Fruit fly (Drosophila melanogaster): ENCODE data around the gene zyd.

The zyd gene

dm6 chrX:23011859-23012258 is 10.8 kb upstream of the zyd start:
- TF ChIP-seq kay (GFP tag; ENCODE audit: borderline replicate concordance): no peak
- TF ChIP-seq CG5204 (GFP tag; optimal IDR thresholded peaks at IDR 0.05): no peak
- TF ChIP-seq Mnt (GFP tag; optimal IDR thresholded peaks at IDR 0.05): no peak
- no peak for TF ChIP-seq toe (GFP tag; optimal IDR thresholded peaks at IDR 0.05)
- no peak for TF ChIP-seq cic (GFP tag; optimal IDR thresholded peaks at IDR 0.05)
- TF ChIP-seq tj (GFP tag; optimal IDR thresholded peaks at IDR 0.05): no peak
- no peak for TF ChIP-seq CG11617 (GFP tag; optimal IDR thresholded peaks at IDR 0.05)
- TF ChIP-seq Crg-1 (GFP tag; optimal IDR thresholded peaks at IDR 0.05): no peak
- TF ChIP-seq Hr96 (GFP tag; optimal IDR thresholded peaks at IDR 0.05): no peak
- TF ChIP-seq CG1620 (GFP tag; optimal IDR thresholded peaks at IDR 0.05): no peak
- no peak for TF ChIP-seq ovo (GFP tag; optimal IDR thresholded peaks at IDR 0.05)
- TF ChIP-seq bab1 (GFP tag; optimal IDR thresholded peaks at IDR 0.05): no peak
- no peak for TF ChIP-seq pad (GFP tag; optimal IDR thresholded peaks at IDR 0.05)
- TF ChIP-seq CG12768 (GFP tag; optimal IDR thresholded peaks at IDR 0.05): no peak
- TF ChIP-seq CG33017 (tag; optimal IDR thresholded peaks at IDR 0.05): no peak
- no peak for TF ChIP-seq Clk (GFP tag; optimal IDR thresholded peaks at IDR 0.05)
- TF ChIP-seq CG14711 (tag; optimal IDR thresholded peaks at IDR 0.05): no peak

dm6 chrX:23013208-23013607 is 9.5 kb upstream of the zyd start, which contains the start of the genes Rab21 and Coa7:
TSS of gene Rab21 (minus strand) at chrX:23013409.
TSS of gene Coa7 (plus strand) at chrX:23013495.
- peak; percentile 53 for TF ChIP-seq CG1620 (GFP tag; optimal IDR thresholded peaks at IDR 0.05)
- TF ChIP-seq Crg-1 (GFP tag; optimal IDR thresholded peaks at IDR 0.05): no peak
- peak; percentile 46 for TF ChIP-seq tj (GFP tag; optimal IDR thresholded peaks at IDR 0.05)
- TF ChIP-seq toe (GFP tag; optimal IDR thresholded peaks at IDR 0.05): peak; percentile 30
- TF ChIP-seq CG11617 (GFP tag; optimal IDR thresholded peaks at IDR 0.05): no peak
- TF ChIP-seq pad (GFP tag; optimal IDR thresholded peaks at IDR 0.05): peak; percentile 47
- TF ChIP-seq bab1 (GFP tag; optimal IDR thresholded peaks at IDR 0.05): peak; percentile 64
- TF ChIP-seq kay (GFP tag; ENCODE audit: borderline replicate concordance): no peak
- TF ChIP-seq cnc (optimal IDR thresholded peaks at IDR 0.05): no peak
- no peak for TF ChIP-seq ovo (GFP tag; optimal IDR thresholded peaks at IDR 0.05)
- TF ChIP-seq CG33017 (tag; optimal IDR thresholded peaks at IDR 0.05): no peak
- peak; percentile 6 for TF ChIP-seq Mnt (GFP tag; optimal IDR thresholded peaks at IDR 0.05)
- TF ChIP-seq CG14711 (tag; optimal IDR thresholded peaks at IDR 0.05): no peak

dm6 chrX:23035766-23036165 is 13.1 kb downstream of the zyd start, which contains the start of gene CG12061:
TSS of gene CG12061 (plus strand) at chrX:23036066.
- TF ChIP-seq Mnt (GFP tag; optimal IDR thresholded peaks at IDR 0.05): no peak
- no peak for TF ChIP-seq Crg-1 (GFP tag; optimal IDR thresholded peaks at IDR 0.05)
- TF ChIP-seq Clk (GFP tag; optimal IDR thresholded peaks at IDR 0.05): no peak
- TF ChIP-seq cic (GFP tag; optimal IDR thresholded peaks at IDR 0.05): no peak
- TF ChIP-seq CG11617 (GFP tag; optimal IDR thresholded peaks at IDR 0.05): no peak
- TF ChIP-seq ovo (GFP tag; optimal IDR thresholded peaks at IDR 0.05): no peak

dm6 chrX:23067521-23068459 is 45.1 kb downstream of the zyd start, which contains the start of gene CG17167:
TSS of gene CG17167 (plus strand) at chrX:23068301.
- TF ChIP-seq CG5204 (GFP tag; optimal IDR thresholded peaks at IDR 0.05): no peak
- TF ChIP-seq Clk (GFP tag; optimal IDR thresholded peaks at IDR 0.05): no peak
- no peak for TF ChIP-seq CG1620 (GFP tag; optimal IDR thresholded peaks at IDR 0.05)
- TF ChIP-seq cnc (optimal IDR thresholded peaks at IDR 0.05): no peak

- TF ChIP-seq pad (GFP tag; optimal IDR thresholded peaks at IDR 0.05): no peak
- TF ChIP-seq CG5204 (GFP tag; optimal IDR thresholded peaks at IDR 0.05): no peak
- TF ChIP-seq Hr96 (GFP tag; optimal IDR thresholded peaks at IDR 0.05): no peak
- no peak for TF ChIP-seq Crg-1 (GFP tag; optimal IDR thresholded peaks at IDR 0.05)
- TF ChIP-seq kay (GFP tag; ENCODE audit: borderline replicate concordance): no peak
- TF ChIP-seq CG1620 (GFP tag; optimal IDR thresholded peaks at IDR 0.05): no peak
- no peak for TF ChIP-seq Mnt (GFP tag; optimal IDR thresholded peaks at IDR 0.05)
Measured at dm6 chrX:23071237-23071688, 48.6 kb downstream of the zyd start.

- TF ChIP-seq tj (GFP tag; optimal IDR thresholded peaks at IDR 0.05): no peak
- no peak for TF ChIP-seq Hr96 (GFP tag; optimal IDR thresholded peaks at IDR 0.05)
- no peak for TF ChIP-seq cic (GFP tag; optimal IDR thresholded peaks at IDR 0.05)
- TF ChIP-seq Clk (GFP tag; optimal IDR thresholded peaks at IDR 0.05): no peak
- TF ChIP-seq CG33017 (tag; optimal IDR thresholded peaks at IDR 0.05): no peak
- TF ChIP-seq toe (GFP tag; optimal IDR thresholded peaks at IDR 0.05): no peak
- no peak for TF ChIP-seq Crg-1 (GFP tag; optimal IDR thresholded peaks at IDR 0.05)
- no peak for TF ChIP-seq CG11617 (GFP tag; optimal IDR thresholded peaks at IDR 0.05)
- no peak for TF ChIP-seq bab1 (GFP tag; optimal IDR thresholded peaks at IDR 0.05)
- TF ChIP-seq CG12768 (GFP tag; optimal IDR thresholded peaks at IDR 0.05): no peak
- TF ChIP-seq CG1620 (GFP tag; optimal IDR thresholded peaks at IDR 0.05): no peak
- no peak for TF ChIP-seq Mnt (GFP tag; optimal IDR thresholded peaks at IDR 0.05)
- no peak for TF ChIP-seq CG7101 (tag; optimal IDR thresholded peaks at IDR 0.05)
- no peak for TF ChIP-seq pad (GFP tag; optimal IDR thresholded peaks at IDR 0.05)
- no peak for TF ChIP-seq CG7045 (GFP tag; optimal IDR thresholded peaks at IDR 0.05)
- no peak for TF ChIP-seq ovo (GFP tag; optimal IDR thresholded peaks at IDR 0.05)
- TF ChIP-seq CG5204 (GFP tag; optimal IDR thresholded peaks at IDR 0.05): no peak
- TF ChIP-seq kay (GFP tag; ENCODE audit: borderline replicate concordance): no peak
Measured at dm6 chrX:23073402-23073801, 50.7 kb downstream of the zyd start.
